Worm (Caenorhabditis elegans) whole organism, L4/young adult: ENCODE measurements around the gene atln-1.
"Not testable (repeated sequence)": the region's sequence is repeated elsewhere in the genome, so short reads cannot be mapped to it uniquely, and the experiment has no call there.

Source experiments
- W03F9.2 ChIP-seq: fragments of 150-350 bp; optimal IDR thresholded peaks from 2 replicates; lab custom pipeline; 2014; ENCODE audit warnings: missing biosample characterization, missing genetic modification characterization
- dao-5 ChIP-seq: sonication (generic microtip); optimal IDR thresholded peaks from 2 replicates; lab custom pipeline; 2016; ENCODE audit warnings: missing genotype, missing genetic modification characterization, moderate library complexity, missing compliant biosample characterization
- him-1 ChIP-seq: sonication (generic microtip); optimal IDR thresholded peaks from 2 replicates; lab custom pipeline; 2016; ENCODE audit warnings: missing genotype, missing genetic modification reagents, missing genetic modification characterization, missing compliant biosample characterization

Gene atln-1

ce11 chrIV:2788389-2788788 lies at the start of gene atln-1:
Gene atln-1, plus strand, starts transcription at chrIV:2788689.
- TF ChIP-seq dao-5; W03F9.2 (tag; lab: Kevin White, UChicago); him-1 (tag; lab: Kevin White, UChicago): not testable (repeated sequence)

ce11 chrIV:2742470-2743044 lies 45.9 kb upstream of the atln-1 start, which contains the start of gene nhr-277:
Gene nhr-277, plus strand, starts transcription at chrIV:2742994.
- no peak for TF ChIP-seq him-1 (tag; lab: Kevin White, UChicago)
- no peak for TF ChIP-seq dao-5
- TF ChIP-seq W03F9.2 (tag; lab: Kevin White, UChicago): no peak

ce11 chrIV:2747385-2748007 lies 41.0 kb upstream of the atln-1 start:
- no peak for TF ChIP-seq dao-5
- no peak for TF ChIP-seq W03F9.2 (tag; lab: Kevin White, UChicago)
- TF ChIP-seq him-1 (tag; lab: Kevin White, UChicago): no peak

ce11 chrIV:2748863-2749451 lies 39.5 kb upstream of the atln-1 start:
- TF ChIP-seq him-1 (tag; lab: Kevin White, UChicago): no peak
- no peak for TF ChIP-seq dao-5
- TF ChIP-seq W03F9.2 (tag; lab: Kevin White, UChicago): no peak

- TF ChIP-seq W03F9.2 (tag; lab: Kevin White, UChicago) (no peak), dao-5 (no peak), him-1 (tag; lab: Kevin White, UChicago) (no peak)
These were observed 37.9 kb upstream of the atln-1 start for ce11 chrIV:2750607-2751006.

- TF ChIP-seq W03F9.2 (tag; lab: Kevin White, UChicago) (no peak), him-1 (tag; lab: Kevin White, UChicago) (no peak), dao-5 (no peak)
These were observed 36.9 kb upstream of the atln-1 start, which contains the start of gene Y54G2A.41 for ce11 chrIV:2751568-2751967. Gene Y54G2A.41, plus strand, starts transcription at chrIV:2751868.

- TF ChIP-seq him-1 (tag; lab: Kevin White, UChicago): no peak
- no peak for TF ChIP-seq W03F9.2 (tag; lab: Kevin White, UChicago)
- TF ChIP-seq dao-5: no peak
These were observed 34.9 kb upstream of the atln-1 start for ce11 chrIV:2753541-2753940.

ce11 chrIV:2758079-2758478 lies 30.4 kb upstream of the atln-1 start:
- no peak for TF ChIP-seq W03F9.2 (tag; lab: Kevin White, UChicago)
- no peak for TF ChIP-seq dao-5
- no peak for TF ChIP-seq him-1 (tag; lab: Kevin White, UChicago)

ce11 chrIV:2759163-2759562 lies 29.3 kb upstream of the atln-1 start, which contains the start of gene Y54G2A.38:
Gene Y54G2A.38, plus strand, starts transcription at chrIV:2759463.
- no peak for TF ChIP-seq dao-5
- no peak for TF ChIP-seq him-1 (tag; lab: Kevin White, UChicago)
- no peak for TF ChIP-seq W03F9.2 (tag; lab: Kevin White, UChicago)

- no peak for TF ChIP-seq him-1 (tag; lab: Kevin White, UChicago)
- no peak for TF ChIP-seq dao-5
These were observed 27.0 kb upstream of the atln-1 start for ce11 chrIV:2761477-2761876.

ce11 chrIV:2762380-2762779 lies 26.1 kb upstream of the atln-1 start, which contains the start of gene Y54G2A.77:
Gene Y54G2A.77, plus strand, starts transcription at chrIV:2762680.
- TF ChIP-seq him-1 (tag; lab: Kevin White, UChicago): no peak
- TF ChIP-seq W03F9.2 (tag; lab: Kevin White, UChicago): no peak
- no peak for TF ChIP-seq dao-5

- TF ChIP-seq him-1 (tag; lab: Kevin White, UChicago) (no peak), W03F9.2 (tag; lab: Kevin White, UChicago) (no peak), dao-5 (no peak)
These were observed 24.3 kb upstream of the atln-1 start for ce11 chrIV:2764160-2764559.

- TF ChIP-seq dao-5: no peak
- no peak for TF ChIP-seq him-1 (tag; lab: Kevin White, UChicago)
These were observed 23.3 kb upstream of the atln-1 start for ce11 chrIV:2765048-2765708.

- no peak for TF ChIP-seq W03F9.2 (tag; lab: Kevin White, UChicago)
- TF ChIP-seq dao-5: no peak
- TF ChIP-seq him-1 (tag; lab: Kevin White, UChicago): no peak
These were observed 18.4 kb upstream of the atln-1 start for ce11 chrIV:2770067-2770466.
